Worm (Caenorhabditis elegans): Measurements from ENCODE around the gene kin-33.

DNA sequence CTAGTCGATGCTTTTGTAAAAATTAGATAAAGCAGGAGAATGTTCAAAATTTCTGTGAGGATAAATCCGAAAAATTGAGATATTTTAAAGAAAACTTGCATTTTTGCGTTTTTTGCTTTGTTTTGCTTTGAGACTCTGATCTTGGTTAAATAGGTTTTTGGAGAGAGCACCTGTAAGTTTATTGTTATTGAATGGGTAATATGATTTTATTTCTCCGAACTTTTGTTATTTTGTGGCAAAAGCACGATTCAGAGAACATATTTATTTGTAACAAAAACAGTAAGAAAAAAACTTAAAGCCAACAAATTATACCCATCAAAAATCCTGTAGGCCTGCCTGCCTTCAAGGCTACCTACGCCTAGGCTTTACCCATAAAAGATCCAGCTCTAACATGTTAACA is 20.1 kb upstream of the kin-33 start, which contains the start of gene str-121:
- TF ChIP-seq let-526 (GFP tag; IDR thresholded peaks at IDR 0.05): no peak
- no peak for TF ChIP-seq nfya-1 (tag; optimal IDR thresholded peaks at IDR 0.05; ENCODE audit: borderline replicate concordance, insufficient read depth)
- no peak for TF ChIP-seq madf-8 (GFP tag; conservative IDR thresholded peaks at IDR 0.05)
- no peak for TF ChIP-seq pbrm-1 (GFP tag; IDR thresholded peaks at IDR 0.05)
- TF ChIP-seq cebp-2 (GFP tag; IDR thresholded peaks at IDR 0.05): no peak
- TF ChIP-seq snpc-1.1 (tag; optimal IDR thresholded peaks at IDR 0.05; ENCODE audit: insufficient read depth): no peak
- TF ChIP-seq dpl-1 (GFP tag; optimal IDR thresholded peaks at IDR 0.05): no peak
- TF ChIP-seq ama-1 (optimal IDR thresholded peaks at IDR 0.05): no peak
- TF ChIP-seq ama-1 (GFP tag; optimal IDR thresholded peaks at IDR 0.05): no peak
- no peak for TF ChIP-seq rec-8 (tag; optimal IDR thresholded peaks at IDR 0.05)
- TF ChIP-seq efl-1 (GFP tag; optimal IDR thresholded peaks at IDR 0.05): no peak
- TF ChIP-seq ceh-91 (GFP tag; IDR thresholded peaks at IDR 0.05): no peak
- TF ChIP-seq nhr-80 (tag; optimal IDR thresholded peaks at IDR 0.05): no peak
- no peak for TF ChIP-seq rcor-1 (GFP tag; IDR thresholded peaks at IDR 0.05)

Measured in whole organism, young adult.